Fruit fly (Drosophila melanogaster) Kc167 (cell line): ENCODE data around the gene Dph3.

Source experiments
- Myc ChIP-seq: fragments of >200 bp; optimal IDR thresholded peaks from 2 replicates; lab custom pipeline; 2017; ENCODE audit warnings: missing external identifiers
- Sin3A ChIP-seq: fragments of >200 bp; optimal IDR thresholded peaks from 2 replicates; lab custom pipeline; 2018; ENCODE audit warnings: missing external identifiers
- h ChIP-seq: fragments of >200 bp; optimal IDR thresholded peaks from 3 replicates; lab custom pipeline; 2018; ENCODE audit warnings: missing external identifiers
- insv ChIP-seq: fragments of >200 bp; optimal IDR thresholded peaks from 3 replicates; lab custom pipeline; 2018; ENCODE audit warnings: missing external identifiers
- psq ChIP-seq: fragments of >200 bp; optimal IDR thresholded peaks from 2 replicates; lab custom pipeline; 2017; ENCODE audit warnings: missing external identifiers
- ttk ChIP-seq: sonication (Bioruptor generic); optimal IDR thresholded peaks from 2 replicates; lab custom pipeline; 2017; ENCODE audit warnings: missing external identifiers

DNA sequence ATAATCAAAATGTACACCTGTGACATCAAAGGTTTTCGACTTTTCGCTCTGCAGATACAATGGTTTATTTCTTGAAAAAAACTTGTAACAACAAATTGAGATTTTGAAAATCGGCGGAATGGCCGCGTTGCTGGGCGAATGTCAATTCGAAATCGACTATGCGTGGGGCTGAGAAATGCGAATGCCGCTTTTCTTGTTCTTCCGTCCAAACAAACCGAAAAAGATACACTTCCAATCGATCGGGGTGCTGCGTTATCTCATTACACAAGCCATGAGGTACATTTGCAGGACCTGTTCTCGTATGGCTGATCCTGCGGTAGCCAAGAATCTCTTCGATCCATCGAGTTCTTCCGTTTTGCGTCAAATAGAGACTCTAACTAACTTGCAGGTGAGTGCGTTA, 5.9 kb downstream of the Dph3 start, which contains the start of gene CG31388:
- TF ChIP-seq ttk (lab: Kevin White, UChicago) (no peak), psq (lab: Kevin White, UChicago) (no peak), Sin3A (lab: Kevin White, UChicago) (no peak), insv (lab: Kevin White, UChicago) (no peak), Myc (lab: Kevin White, UChicago) (no peak), h (lab: Kevin White, UChicago) (no peak)
